Worm (Caenorhabditis elegans) whole organism, early embryonic: ENCODE data around the gene Y27F2A.11.
"Not testable (repeated sequence)": the region's sequence is repeated elsewhere in the genome, so short reads cannot be mapped to it uniquely, and the experiment has no call there.

Experiments
- B0310.2 ChIP-seq: sonication (generic microtip); optimal IDR thresholded peaks from 2 replicates; lab custom pipeline; 2016; ENCODE audit warnings: mild to moderate bottlenecking, missing genetic modification characterization, missing compliant biosample characterization
- F13C5.2 ChIP-seq: sonication (generic microtip); optimal IDR thresholded peaks from 2 replicates; lab custom pipeline; 2017; ENCODE audit warnings: mild to moderate bottlenecking, missing genetic modification characterization, inconsistent platforms, missing compliant biosample characterization
- aly-1 ChIP-seq: sonication (generic microtip); optimal IDR thresholded peaks from 2 replicates; lab custom pipeline; 2016; ENCODE audit warnings: missing genetic modification characterization, missing compliant biosample characterization
- ama-1 ChIP-seq: fragments of 150-350 bp; optimal IDR thresholded peaks from 2 replicates; lab custom pipeline; 2014
- ceh-13 ChIP-seq: fragments of 200-800 bp; sonication (Bioruptor generic); optimal IDR thresholded peaks from 2 replicates; lab custom pipeline; 2018; ENCODE audit warnings: mild to moderate bottlenecking, missing genetic modification characterization, missing compliant biosample characterization
- ceh-36 ChIP-seq: sonication (generic microtip); optimal IDR thresholded peaks from 2 replicates; lab custom pipeline; 2016; ENCODE audit warnings: missing genetic modification characterization, inconsistent platforms, missing compliant biosample characterization
- ets-7 ChIP-seq: sonication (generic microtip); optimal IDR thresholded peaks from 2 replicates; lab custom pipeline; 2016; ENCODE audit warnings: missing genotype, missing genetic modification characterization, missing compliant biosample characterization
- flt-1 ChIP-seq: fragments of 200-800 bp; sonication (Bioruptor generic); IDR thresholded peaks from 2 replicates; pipeline ENCODE4 v1.3.6; 2022; ENCODE audit warnings: missing genetic modification characterization, missing compliant biosample characterization
- hmbx-1 ChIP-seq: sonication (generic microtip); optimal IDR thresholded peaks from 2 replicates; lab custom pipeline; 2016; ENCODE audit warnings: mild to moderate bottlenecking, missing genetic modification characterization, missing compliant biosample characterization
- hmg-4 ChIP-seq: fragments of 200-800 bp; sonication (Bioruptor generic); optimal IDR thresholded peaks from 2 replicates; lab custom pipeline; 2018; ENCODE audit warnings: mild to moderate bottlenecking, missing genetic modification characterization, missing compliant biosample characterization
- hnd-1 ChIP-seq: sonication (generic microtip); optimal IDR thresholded peaks from 2 replicates; lab custom pipeline; 2016; ENCODE audit warnings: missing genetic modification characterization, missing compliant biosample characterization
- pes-1 ChIP-seq: fragments of 200-800 bp; sonication (Bioruptor generic); IDR thresholded peaks from 2 replicates; pipeline ENCODE4 v1.3.6; 2022; ENCODE audit warnings: missing genetic modification reagents, missing genetic modification characterization, missing compliant biosample characterization
- scrt-1 ChIP-seq: fragments of 200-800 bp; sonication (Bioruptor generic); IDR thresholded peaks from 2 replicates; pipeline ENCODE4 v1.3.6; 2022; ENCODE audit warnings: missing genetic modification characterization, missing compliant biosample characterization
- sea-1 ChIP-seq: fragments of 200-800 bp; sonication (Bioruptor generic); conservative IDR thresholded peaks from 2 replicates; pipeline ENCODE4 v1.3.6; 2022; ENCODE audit warnings: missing genetic modification characterization, missing compliant biosample characterization
- tbx-11 ChIP-seq: fragments of 200-800 bp; sonication (Bioruptor generic); IDR thresholded peaks from 2 replicates; pipeline ENCODE4 v1.3.6; 2022; ENCODE audit warnings: missing genetic modification characterization, missing compliant biosample characterization
- tbx-37 ChIP-seq: fragments of 200-800 bp; sonication (Bioruptor generic); conservative IDR thresholded peaks from 2 replicates; pipeline ENCODE4 v1.3.6; 2022; ENCODE audit warnings: missing genetic modification reagents, missing genetic modification characterization, missing compliant biosample characterization
- tra-4 ChIP-seq: sonication (generic microtip); optimal IDR thresholded peaks from 2 replicates; lab custom pipeline; 2017; ENCODE audit warnings: missing genetic modification characterization, missing compliant biosample characterization

Gene Y27F2A.11

ce11 chrII:3191544-3191943 lies 2.4 kb downstream of the Y27F2A.11 start, which contains the start of gene Y27F2A.9:
TSS of gene Y27F2A.9 (minus strand) at chrII:3191644.
- TF ChIP-seq hmbx-1 (tag; lab: Kevin White, UChicago); F13C5.2 (tag; lab: Kevin White, UChicago); tra-4: not testable (repeated sequence)

ce11 chrII:3195739-3196138 lies 6.6 kb downstream of the Y27F2A.11 start:
- TF ChIP-seq ets-7 (tag; lab: Kevin White, UChicago) (no peak), ama-1 (lab: Kevin White, UChicago) (no peak), sea-1 (GFP tag; lab: Robert Waterston, UW) (no peak), hmg-4 (no peak), hmbx-1 (tag; lab: Kevin White, UChicago) (no peak)

- TF ChIP-seq hmg-4 = no peak
- TF ChIP-seq tbx-37 (GFP tag; lab: Robert Waterston, UW) = no peak
- no peak for TF ChIP-seq tbx-11 (GFP tag; lab: Robert Waterston, UW)
- TF ChIP-seq hmbx-1 (tag; lab: Kevin White, UChicago) = no peak
- no peak for TF ChIP-seq ama-1 (lab: Kevin White, UChicago)
- TF ChIP-seq ceh-36 = no peak
- TF ChIP-seq tra-4 = no peak
- no peak for TF ChIP-seq ceh-13 (GFP tag; lab: Kevin White, UChicago)
- no peak for TF ChIP-seq hnd-1
- no peak for TF ChIP-seq scrt-1 (GFP tag; lab: Robert Waterston, UW)
- no peak for TF ChIP-seq sea-1 (GFP tag; lab: Robert Waterston, UW)
- no peak for TF ChIP-seq F13C5.2 (tag; lab: Kevin White, UChicago)
- no peak for TF ChIP-seq pes-1
- TF ChIP-seq ets-7 (tag; lab: Kevin White, UChicago) = no peak
- TF ChIP-seq flt-1 (GFP tag; lab: Robert Waterston, UW) = no peak
These were observed 7.8 kb downstream of the Y27F2A.11 start, which contains the start of gene gcy-15 for ce11 chrII:3196966-3197365. TSS of gene gcy-15 (minus strand) at chrII:3197066.

ce11 chrII:3198998-3199397 lies 9.9 kb downstream of the Y27F2A.11 start, which contains the start of gene sri-51:
TSS of gene sri-51 (minus strand) at chrII:3199098.
- TF ChIP-seq hnd-1 = no peak
- TF ChIP-seq hmbx-1 (tag; lab: Kevin White, UChicago) = no peak
- TF ChIP-seq aly-1 (tag; lab: Kevin White, UChicago) = no peak
- TF ChIP-seq tra-4 = no peak
- TF ChIP-seq hmg-4 = no peak
- TF ChIP-seq tbx-37 (GFP tag; lab: Robert Waterston, UW) = no peak
- TF ChIP-seq ets-7 (tag; lab: Kevin White, UChicago) = no peak
- no peak for TF ChIP-seq ceh-13 (GFP tag; lab: Kevin White, UChicago)
- TF ChIP-seq sea-1 (GFP tag; lab: Robert Waterston, UW) = no peak
- no peak for TF ChIP-seq ama-1 (lab: Kevin White, UChicago)
- no peak for TF ChIP-seq pes-1
- TF ChIP-seq tbx-11 (GFP tag; lab: Robert Waterston, UW) = no peak
- TF ChIP-seq flt-1 (GFP tag; lab: Robert Waterston, UW) = no peak
- no peak for TF ChIP-seq F13C5.2 (tag; lab: Kevin White, UChicago)
- TF ChIP-seq B0310.2 (tag; lab: Kevin White, UChicago) = no peak
- TF ChIP-seq ceh-36 = no peak
- TF ChIP-seq scrt-1 (GFP tag; lab: Robert Waterston, UW) = no peak

- TF ChIP-seq ets-7 (tag; lab: Kevin White, UChicago); ama-1 (lab: Kevin White, UChicago); tbx-37 (GFP tag; lab: Robert Waterston, UW): not testable (repeated sequence)
These were observed 12.1 kb downstream of the Y27F2A.11 start, which contains the start of gene sri-48 for ce11 chrII:3201242-3201641. TSS of gene sri-48 (minus strand) at chrII:3201342.

ce11 chrII:3202519-3202918 lies 13.4 kb downstream of the Y27F2A.11 start, which contains the start of gene sri-53:
TSS of gene sri-53 (minus strand) at chrII:3202619.
- no peak for TF ChIP-seq tbx-11 (GFP tag; lab: Robert Waterston, UW)
- TF ChIP-seq sea-1 (GFP tag; lab: Robert Waterston, UW) = no peak
- no peak for TF ChIP-seq scrt-1 (GFP tag; lab: Robert Waterston, UW)
- no peak for TF ChIP-seq ceh-36
- TF ChIP-seq F13C5.2 (tag; lab: Kevin White, UChicago) = no peak
- TF ChIP-seq ceh-13 (GFP tag; lab: Kevin White, UChicago) = no peak
- no peak for TF ChIP-seq flt-1 (GFP tag; lab: Robert Waterston, UW)
- no peak for TF ChIP-seq ama-1 (lab: Kevin White, UChicago)

ce11 chrII:3203415-3203814 lies 14.3 kb downstream of the Y27F2A.11 start, which contains the start of gene sri-50:
TSS of gene sri-50 (plus strand) at chrII:3203715.
- no peak for TF ChIP-seq ceh-13 (GFP tag; lab: Kevin White, UChicago)
- TF ChIP-seq aly-1 (tag; lab: Kevin White, UChicago) = no peak
- no peak for TF ChIP-seq ceh-36
- TF ChIP-seq F13C5.2 (tag; lab: Kevin White, UChicago) = no peak
- no peak for TF ChIP-seq ama-1 (lab: Kevin White, UChicago)
- no peak for TF ChIP-seq sea-1 (GFP tag; lab: Robert Waterston, UW)

ce11 chrII:3206423-3206989 lies 17.4 kb downstream of the Y27F2A.11 start, which contains the start of the genes ZC239.20 and ZC239.21:
TSS of gene ZC239.20 (minus strand) at chrII:3206523.
TSS of gene ZC239.21 (plus strand) at chrII:3206939.
- TF ChIP-seq ets-7 (tag; lab: Kevin White, UChicago) = no peak
- no peak for TF ChIP-seq scrt-1 (GFP tag; lab: Robert Waterston, UW)
- no peak for TF ChIP-seq F13C5.2 (tag; lab: Kevin White, UChicago)
- no peak for TF ChIP-seq ceh-13 (GFP tag; lab: Kevin White, UChicago)
- TF ChIP-seq hnd-1 = no peak
- no peak for TF ChIP-seq ama-1 (lab: Kevin White, UChicago)
- no peak for TF ChIP-seq aly-1 (tag; lab: Kevin White, UChicago)
- TF ChIP-seq sea-1 (GFP tag; lab: Robert Waterston, UW) = no peak
- no peak for TF ChIP-seq tra-4
- TF ChIP-seq tbx-11 (GFP tag; lab: Robert Waterston, UW) = no peak
- TF ChIP-seq hmbx-1 (tag; lab: Kevin White, UChicago) = no peak
- no peak for TF ChIP-seq ceh-36
- TF ChIP-seq pes-1 = no peak
- no peak for TF ChIP-seq flt-1 (GFP tag; lab: Robert Waterston, UW)
- TF ChIP-seq tbx-37 (GFP tag; lab: Robert Waterston, UW) = no peak
- TF ChIP-seq B0310.2 (tag; lab: Kevin White, UChicago) = no peak
- no peak for TF ChIP-seq hmg-4
